Fruit fly (Drosophila melanogaster) whole organism, adult: ENCODE measurements around the gene 7B2.

Experiments used
- CG11617 ChIP-seq: fragments of 200-800 bp; sonication (Bioruptor generic); optimal IDR thresholded peaks from 2 replicates; lab custom pipeline; 2017; ENCODE audit warnings: mild to moderate bottlenecking, missing biosample characterization, missing genetic modification reagents, missing genetic modification characterization
- CG12768 ChIP-seq: fragments of 200-800 bp; sonication (Bioruptor generic); optimal IDR thresholded peaks from 2 replicates; lab custom pipeline; 2017; ENCODE audit warnings: missing biosample characterization, missing genetic modification characterization, mild to moderate bottlenecking, moderate library complexity, missing genetic modification reagents
- CG14711 ChIP-seq: fragments of 200-800 bp; sonication (Bioruptor generic); optimal IDR thresholded peaks from 2 replicates; lab custom pipeline; 2018; ENCODE audit warnings: missing biosample characterization, mild to moderate bottlenecking, missing genetic modification characterization, moderate library complexity
- CG1620 ChIP-seq: fragments of 200-800 bp; sonication (Bioruptor generic); optimal IDR thresholded peaks from 2 replicates; lab custom pipeline; 2016; ENCODE audit warnings: missing biosample characterization, missing genetic modification characterization
- CG33017 ChIP-seq: fragments of 200-800 bp; sonication (Bioruptor generic); optimal IDR thresholded peaks from 2 replicates; lab custom pipeline; 2018; ENCODE audit warnings: missing biosample characterization, mild to moderate bottlenecking, missing genetic modification characterization, moderate library complexity
- CG5204 ChIP-seq: fragments of 200-800 bp; sonication (Bioruptor generic); optimal IDR thresholded peaks from 2 replicates; lab custom pipeline; 2016; ENCODE audit warnings: missing biosample characterization, missing genetic modification characterization
- CG7045 ChIP-seq: fragments of 200-800 bp; sonication (Bioruptor generic); optimal IDR thresholded peaks from 2 replicates; lab custom pipeline; 2017; ENCODE audit warnings: missing biosample characterization, mild to moderate bottlenecking, missing genetic modification characterization
- CG7101 ChIP-seq: fragments of 200-800 bp; sonication (Bioruptor generic); optimal IDR thresholded peaks from 2 replicates; lab custom pipeline; 2018; ENCODE audit warnings: missing biosample characterization, mild to moderate bottlenecking, missing genetic modification characterization, moderate library complexity
- Clk ChIP-seq: fragments of 200-800 bp; sonication (Bioruptor generic); optimal IDR thresholded peaks from 2 replicates; lab custom pipeline; 2017; ENCODE audit warnings: missing biosample characterization, missing genetic modification characterization
- Crg-1 ChIP-seq: fragments of 200-800 bp; sonication (Bioruptor generic); optimal IDR thresholded peaks from 2 replicates; lab custom pipeline; 2016; ENCODE audit warnings: missing biosample characterization, missing genetic modification characterization
- Hr96 ChIP-seq: fragments of 200-800 bp; sonication (Bioruptor generic); optimal IDR thresholded peaks from 2 replicates; lab custom pipeline; 2016; ENCODE audit warnings: missing biosample characterization, missing genetic modification characterization
- Mnt ChIP-seq: fragments of 200-800 bp; sonication (Bioruptor generic); optimal IDR thresholded peaks from 2 replicates; lab custom pipeline; 2016; ENCODE audit warnings: missing biosample characterization, mild to moderate bottlenecking, missing genetic modification characterization
- bab1 ChIP-seq: fragments of 200-800 bp; sonication (Bioruptor generic); optimal IDR thresholded peaks from 3 replicates; lab custom pipeline; 2019; ENCODE audit warnings: missing biosample characterization, mild to moderate bottlenecking, missing genetic modification characterization, moderate library complexity
- cic ChIP-seq: fragments of 200-800 bp; sonication (Bioruptor generic); optimal IDR thresholded peaks from 2 replicates; lab custom pipeline; 2017; ENCODE audit warnings: missing biosample characterization, mild to moderate bottlenecking, missing genetic modification characterization, moderate library complexity
- cnc ChIP-seq, 2 experiments: fragments of >200 bp; optimal IDR thresholded peaks; 2 replicates each; lab custom pipeline; 2017
- kay ChIP-seq: fragments of 200-800 bp; sonication (Bioruptor generic); peaks from one replicate; lab custom pipeline; 2016; ENCODE audit warnings: missing biosample characterization, missing genetic modification characterization, borderline replicate concordance
- ovo ChIP-seq: fragments of 200-800 bp; sonication (Bioruptor generic); optimal IDR thresholded peaks from 2 replicates; lab custom pipeline; 2016; ENCODE audit warnings: missing biosample characterization, missing genetic modification characterization
- pad ChIP-seq: fragments of 200-800 bp; sonication (Bioruptor generic); optimal IDR thresholded peaks from 3 replicates; lab custom pipeline; 2017; ENCODE audit warnings: missing biosample characterization, missing genetic modification characterization, mild to moderate bottlenecking, moderate library complexity, missing genetic modification reagents
- tj ChIP-seq: fragments of 200-800 bp; sonication (Bioruptor generic); optimal IDR thresholded peaks from 3 replicates; lab custom pipeline; 2017; ENCODE audit warnings: missing biosample characterization, mild to moderate bottlenecking, missing genetic modification characterization, moderate library complexity
- toe ChIP-seq: fragments of 200-800 bp; sonication (Bioruptor generic); optimal IDR thresholded peaks from 2 replicates; lab custom pipeline; 2016; ENCODE audit warnings: missing biosample characterization, missing genetic modification characterization

7B2 gene

DNA sequence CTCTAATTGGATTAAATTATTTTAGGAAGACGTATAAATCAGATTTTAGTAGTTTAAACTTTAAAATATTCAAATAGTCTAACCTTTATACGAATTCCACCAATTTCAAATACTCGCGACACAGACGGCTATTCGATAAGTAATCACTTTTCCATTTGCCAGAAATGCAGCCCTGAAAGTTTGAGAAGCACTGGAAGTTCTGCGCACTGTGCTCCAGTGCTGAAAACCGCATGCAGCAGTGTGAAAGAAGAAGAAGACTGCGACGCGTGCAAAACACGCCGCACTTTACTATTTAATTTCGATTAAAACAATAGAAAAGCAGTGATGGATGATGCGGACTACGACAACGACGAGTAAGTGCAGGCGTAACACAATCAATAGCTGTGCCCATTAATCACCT lies 5.0 kb upstream of the 7B2 start, which contains the start of gene Polr2F:
Gene Polr2F (plus strand): TSS at position 233 of the 400 bp plus-strand sequence.
- peak; percentile 57 for TF ChIP-seq CG33017 (tag; lab: Kevin White, UChicago)
- peak; percentile 66 for TF ChIP-seq CG11617
- TF ChIP-seq CG12768 (GFP tag; lab: Kevin White, UChicago): peak; percentile 81
- TF ChIP-seq pad (GFP tag; lab: Kevin White, UChicago): peak; percentile 80
- peak; percentile 76 for TF ChIP-seq Clk (GFP tag; lab: Kevin White, UChicago)
- TF ChIP-seq cic: peak; percentile 67
- TF ChIP-seq CG7045 (GFP tag; lab: Kevin White, UChicago): peak; percentile 69
- TF ChIP-seq toe (GFP tag; lab: Kevin White, UChicago): peak; percentile 85
- TF ChIP-seq CG14711 (tag; lab: Kevin White, UChicago): peak; percentile 68
- no peak for TF ChIP-seq cnc (optimal IDR thresholded peaks at IDR 0.05; lab: Kevin White, UChicago)
- peak; percentile 91 for TF ChIP-seq Crg-1 (GFP tag; lab: Kevin White, UChicago)
- peak; percentile 97 for TF ChIP-seq Mnt (GFP tag; lab: Kevin White, UChicago)
- TF ChIP-seq CG7101: peak; percentile 87
- TF ChIP-seq tj (GFP tag; lab: Kevin White, UChicago): peak; percentile 50
- TF ChIP-seq CG1620 (GFP tag; lab: Kevin White, UChicago): peak; percentile 93
- peak; percentile 85 for TF ChIP-seq ovo (GFP tag; lab: Kevin White, UChicago)
- TF ChIP-seq CG5204: peak; percentile 83
- peak; percentile 72 for TF ChIP-seq bab1 (GFP tag; lab: Kevin White, UChicago)
- no peak for TF ChIP-seq kay (GFP tag; lab: Kevin White, UChicago)
- peak; percentile 81 for TF ChIP-seq Hr96 (GFP tag; lab: Kevin White, UChicago)

dm6 chr3R:5374720-5375119 lies 1.9 kb upstream of the 7B2 start, which contains the start of the genes hd and CG14667:
TSS of gene hd (minus strand) at chr3R:5374962.
TSS of gene CG14667 (plus strand) at chr3R:5375022.
- no peak for TF ChIP-seq CG7045 (GFP tag; lab: Kevin White, UChicago)
- TF ChIP-seq CG11617: no peak
- TF ChIP-seq Mnt (GFP tag; lab: Kevin White, UChicago): peak; percentile 14
- no peak for TF ChIP-seq CG12768 (GFP tag; lab: Kevin White, UChicago)
- TF ChIP-seq Clk (GFP tag; lab: Kevin White, UChicago): no peak
- no peak for TF ChIP-seq CG7101
- no peak for TF ChIP-seq CG5204
- no peak for TF ChIP-seq Hr96 (GFP tag; lab: Kevin White, UChicago)
- no peak for TF ChIP-seq Crg-1 (GFP tag; lab: Kevin White, UChicago)
- no peak for TF ChIP-seq kay (GFP tag; lab: Kevin White, UChicago)
- TF ChIP-seq ovo (GFP tag; lab: Kevin White, UChicago): no peak
- no peak for TF ChIP-seq CG14711 (tag; lab: Kevin White, UChicago)
- no peak for TF ChIP-seq cic
- peak; percentile 50 for TF ChIP-seq toe (GFP tag; lab: Kevin White, UChicago)
- TF ChIP-seq pad (GFP tag; lab: Kevin White, UChicago): no peak
- TF ChIP-seq CG33017 (tag; lab: Kevin White, UChicago): no peak
- TF ChIP-seq bab1 (GFP tag; lab: Kevin White, UChicago): no peak

DNA sequence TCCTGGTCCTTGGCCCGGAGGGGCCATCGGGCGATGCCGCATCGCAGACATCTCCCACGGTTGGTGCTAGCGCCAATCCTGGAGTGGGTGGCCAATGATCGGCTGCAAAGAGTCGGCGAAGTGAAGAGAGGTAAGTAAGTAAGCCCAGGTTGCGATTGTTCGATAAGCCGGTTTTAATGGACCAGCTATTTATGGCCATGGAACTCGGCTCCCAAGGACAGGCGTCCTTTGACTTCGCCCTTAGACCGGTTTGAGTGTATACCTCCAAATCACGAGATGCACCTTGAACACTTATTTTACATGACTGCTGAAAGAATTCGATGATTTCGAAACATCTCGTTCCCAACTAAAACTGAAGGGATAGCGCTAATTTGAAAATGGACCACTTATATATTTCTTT lies 9.2 kb downstream of the 7B2 start:
- no peak for TF ChIP-seq cnc (optimal IDR thresholded peaks at IDR 0.05; lab: Kevin White, UChicago)
- TF ChIP-seq CG11617: no peak
- no peak for TF ChIP-seq Hr96 (GFP tag; lab: Kevin White, UChicago)
- TF ChIP-seq kay (GFP tag; lab: Kevin White, UChicago): no peak
- no peak for TF ChIP-seq Clk (GFP tag; lab: Kevin White, UChicago)
- no peak for TF ChIP-seq CG7101
- TF ChIP-seq bab1 (GFP tag; lab: Kevin White, UChicago): no peak
- no peak for TF ChIP-seq pad (GFP tag; lab: Kevin White, UChicago)
- no peak for TF ChIP-seq Mnt (GFP tag; lab: Kevin White, UChicago)
- TF ChIP-seq CG33017 (tag; lab: Kevin White, UChicago): no peak
- no peak for TF ChIP-seq CG1620 (GFP tag; lab: Kevin White, UChicago)
- TF ChIP-seq CG7045 (GFP tag; lab: Kevin White, UChicago): no peak
- TF ChIP-seq ovo (GFP tag; lab: Kevin White, UChicago): no peak
- TF ChIP-seq cic: no peak
- TF ChIP-seq Crg-1 (GFP tag; lab: Kevin White, UChicago): no peak
- no peak for TF ChIP-seq CG12768 (GFP tag; lab: Kevin White, UChicago)

dm6 chr3R:5387564-5387963 lies 11.0 kb downstream of the 7B2 start, which contains the start of gene CG14668:
TSS of gene CG14668 (minus strand) at chr3R:5387664.
- TF ChIP-seq tj (GFP tag; lab: Kevin White, UChicago) (no peak), CG7101 (no peak), kay (GFP tag; lab: Kevin White, UChicago) (no peak), Hr96 (GFP tag; lab: Kevin White, UChicago) (no peak), cnc (optimal IDR thresholded peaks at IDR 0.05; lab: Kevin White, UChicago) (no peak), cic (no peak), CG14711 (tag; lab: Kevin White, UChicago) (no peak), CG11617 (no peak), Crg-1 (GFP tag; lab: Kevin White, UChicago) (no peak), bab1 (GFP tag; lab: Kevin White, UChicago) (no peak), Mnt (GFP tag; lab: Kevin White, UChicago) (no peak), CG33017 (tag; lab: Kevin White, UChicago) (no peak), Clk (GFP tag; lab: Kevin White, UChicago) (no peak), toe (GFP tag; lab: Kevin White, UChicago) (no peak), CG12768 (GFP tag; lab: Kevin White, UChicago) (no peak), CG7045 (GFP tag; lab: Kevin White, UChicago) (no peak), CG5204 (no peak), CG1620 (GFP tag; lab: Kevin White, UChicago) (no peak), ovo (GFP tag; lab: Kevin White, UChicago) (no peak), pad (GFP tag; lab: Kevin White, UChicago) (no peak)

- TF ChIP-seq toe (GFP tag; lab: Kevin White, UChicago) (no peak), CG5204 (no peak), CG12768 (GFP tag; lab: Kevin White, UChicago) (no peak), CG11617 (no peak), CG33017 (tag; lab: Kevin White, UChicago) (no peak), kay (GFP tag; lab: Kevin White, UChicago) (no peak), tj (GFP tag; lab: Kevin White, UChicago) (no peak), cnc (optimal IDR thresholded peaks at IDR 0.05; lab: Kevin White, UChicago) (no peak), Clk (GFP tag; lab: Kevin White, UChicago) (no peak), bab1 (GFP tag; lab: Kevin White, UChicago) (no peak), Mnt (GFP tag; lab: Kevin White, UChicago) (no peak), CG14711 (tag; lab: Kevin White, UChicago) (no peak), CG7101 (no peak)
Observed at dm6 chr3R:5387996-5388395, 11.4 kb downstream of the 7B2 start.
